Fruit fly (Drosophila melanogaster) whole organism, wandering third instar larva: ENCODE data around the gene CG12766.

ENCODE experiments used
- Abd-B ChIP-seq: fragments of >200 bp; optimal IDR thresholded peaks from 2 replicates; lab custom pipeline; 2017; ENCODE audit warnings: missing biosample characterization, missing genetic modification characterization
- Dfd ChIP-seq: fragments of >200 bp; optimal IDR thresholded peaks from 2 replicates; lab custom pipeline; 2017; ENCODE audit warnings: missing biosample characterization, missing genetic modification characterization
- GATAd ChIP-seq: sonication (Bioruptor generic); optimal IDR thresholded peaks from 2 replicates; lab custom pipeline; 2016; ENCODE audit warnings: missing biosample characterization, missing genetic modification characterization
- Hnf4 ChIP-seq: fragments of 200-800 bp; sonication (Bioruptor generic); optimal IDR thresholded peaks from 2 replicates; lab custom pipeline; 2016; ENCODE audit warnings: missing biosample characterization, mild to moderate bottlenecking, missing genetic modification characterization
- Hr78 ChIP-seq: fragments of >200 bp; optimal IDR thresholded peaks from 2 replicates; lab custom pipeline; 2017; ENCODE audit warnings: missing biosample characterization, missing genetic modification characterization
- Jra ChIP-seq: sonication (Bioruptor generic); optimal IDR thresholded peaks from 2 replicates; lab custom pipeline; 2016; ENCODE audit warnings: missing biosample characterization, missing genetic modification characterization
- Mio ChIP-seq: sonication (Bioruptor generic); optimal IDR thresholded peaks from 2 replicates; lab custom pipeline; 2016; ENCODE audit warnings: missing biosample characterization, missing genetic modification characterization
- OdsH ChIP-seq: fragments of 200-800 bp; sonication (Bioruptor generic); optimal IDR thresholded peaks from 2 replicates; lab custom pipeline; 2016; ENCODE audit warnings: missing biosample characterization, mild to moderate bottlenecking, missing genetic modification characterization
- dmrt93B ChIP-seq: fragments of 200-800 bp; sonication (Bioruptor generic); optimal IDR thresholded peaks from 2 replicates; lab custom pipeline; 2018; ENCODE audit warnings: missing biosample characterization, mild to moderate bottlenecking, missing genetic modification characterization
- fru ChIP-seq: fragments of 200-800 bp; sonication (Bioruptor generic); optimal IDR thresholded peaks from 3 replicates; lab custom pipeline; 2016; ENCODE audit warnings: missing biosample characterization, mild to moderate bottlenecking, missing genetic modification characterization
- h ChIP-seq: fragments of 200-800 bp; sonication (Bioruptor generic); optimal IDR thresholded peaks from 3 replicates; lab custom pipeline; 2016; ENCODE audit warnings: missing biosample characterization, mild to moderate bottlenecking, missing genetic modification characterization
- pan ChIP-seq: fragments of >200 bp; optimal IDR thresholded peaks from 2 replicates; lab custom pipeline; 2017
- usp ChIP-seq: fragments of >200 bp; optimal IDR thresholded peaks from 2 replicates; lab custom pipeline; 2017; ENCODE audit warnings: missing biosample characterization, missing genetic modification characterization
- woc ChIP-seq: sonication (Bioruptor generic); optimal IDR thresholded peaks from 2 replicates; lab custom pipeline; 2016; ENCODE audit warnings: missing biosample characterization, mild to moderate bottlenecking, missing genetic modification characterization

DNA sequence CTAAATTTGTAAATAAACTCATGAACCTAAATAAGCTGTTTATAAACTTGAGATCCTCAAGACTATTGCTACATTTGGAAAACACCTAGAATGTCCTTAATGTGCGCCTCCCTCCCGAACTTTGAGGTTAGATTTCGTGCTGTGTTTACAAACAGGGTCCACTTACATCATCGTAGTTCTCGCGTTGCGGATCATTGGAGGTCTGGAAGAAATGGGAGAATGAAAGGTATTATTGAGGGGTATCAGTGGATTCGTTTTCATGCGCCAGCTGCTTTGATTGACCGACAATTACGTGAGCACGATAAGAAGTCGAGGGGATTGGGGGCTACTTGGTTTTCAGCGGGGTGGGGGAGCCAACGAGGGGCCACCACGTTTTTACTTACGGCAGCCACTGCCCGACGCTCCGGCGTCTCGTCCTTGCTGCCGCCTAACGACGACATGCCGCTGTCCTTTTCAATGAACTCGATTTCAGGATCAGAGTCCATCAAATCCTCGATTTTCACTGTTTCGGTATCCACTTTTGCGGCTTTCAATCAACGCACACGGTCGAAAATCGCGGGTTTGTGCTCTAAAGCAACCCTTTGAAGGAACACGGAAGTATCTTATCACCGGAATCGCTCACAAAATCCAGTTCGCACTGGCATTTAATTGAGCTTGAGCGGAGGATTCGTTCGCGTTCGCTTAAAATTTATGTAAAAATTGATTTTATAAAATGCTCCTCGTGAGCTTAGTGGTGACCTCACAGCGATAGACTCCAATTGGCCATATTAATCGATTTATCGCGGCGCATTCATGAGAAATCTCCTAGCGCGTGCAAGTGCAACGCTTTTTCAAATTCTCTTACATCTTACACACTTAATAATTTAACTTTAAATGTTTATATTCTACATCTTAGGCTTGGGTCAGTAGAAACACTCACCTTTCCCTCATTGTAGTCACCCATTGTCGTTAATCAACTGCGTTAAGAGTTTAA, 30.8 kb downstream of the CG12766 start:
- TF ChIP-seq usp (GFP tag; lab: Kevin White, UChicago) (no peak), fru (GFP tag; lab: Kevin White, UChicago) (no peak), dmrt93B (GFP tag; lab: Kevin White, UChicago) (no peak), h (GFP tag; lab: Kevin White, UChicago) (no peak), OdsH (GFP tag; lab: Kevin White, UChicago) (no peak), Mio (no peak), Hr78 (GFP tag; lab: Kevin White, UChicago) (no peak), Hnf4 (GFP tag; lab: Kevin White, UChicago) (no peak), Dfd (GFP tag; lab: Kevin White, UChicago) (no peak), woc (GFP tag; lab: Kevin White, UChicago) (no peak), pan (lab: Kevin White, UChicago) (no peak), Abd-B (GFP tag; lab: Kevin White, UChicago) (no peak), Jra (no peak), GATAd (GFP tag; lab: Kevin White, UChicago) (no peak)
